Fruit fly (Drosophila melanogaster): ENCODE results near the gene CG10492.

DNA sequence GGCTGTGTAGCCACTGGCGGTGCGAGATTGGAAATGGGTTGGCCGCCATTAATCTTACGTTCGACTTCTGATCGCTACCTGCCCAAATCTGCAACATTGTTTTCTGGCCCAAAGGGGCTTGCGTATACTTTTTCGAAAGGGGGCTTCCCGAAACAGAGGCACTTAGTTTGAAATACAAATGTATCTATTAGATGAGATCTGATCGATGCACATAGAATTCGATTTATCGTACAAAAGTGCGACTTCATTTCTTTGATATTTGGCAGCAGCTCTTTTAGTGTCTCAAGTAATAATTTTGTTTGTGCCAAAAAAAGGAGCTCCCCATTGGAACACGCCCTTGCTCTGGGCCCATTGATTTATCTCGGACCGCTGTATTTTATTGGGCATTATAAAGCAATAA, 17.8 kb downstream of the CG10492 start:
- TF ChIP-seq ttk (optimal IDR thresholded peaks at IDR 0.05), result no peak
- TF ChIP-seq insv (optimal IDR thresholded peaks at IDR 0.05), result no peak
- no peak for TF ChIP-seq Myc (optimal IDR thresholded peaks at IDR 0.05)
- TF ChIP-seq Sin3A (optimal IDR thresholded peaks at IDR 0.05), result no peak
